Fruit fly (Drosophila melanogaster) whole organism, embryonic: ENCODE measurements around the gene Plzf.

Source experiments
- Adf1 ChIP-seq: fragments of 200-800 bp; sonication (Bioruptor generic); IDR thresholded peaks from 2 replicates; pipeline ENCODE4 v1.3.6; 2022; ENCODE audit warnings: missing biosample characterization, missing genetic modification characterization
- C15 ChIP-seq: fragments of 200-800 bp; sonication (Bioruptor generic); IDR thresholded peaks from 3 replicates; pipeline ENCODE4 v1.3.6; 2022; ENCODE audit warnings: missing biosample characterization, missing genetic modification characterization
- CG10321 ChIP-seq: fragments of 200-800 bp; sonication (Bioruptor generic); IDR thresholded peaks from 2 replicates; pipeline ENCODE4 v1.3.6; 2022; ENCODE audit warnings: missing biosample characterization, missing genetic modification characterization
- CG11085 ChIP-seq: fragments of 200-800 bp; sonication (Bioruptor generic); IDR thresholded peaks from 2 replicates; pipeline ENCODE4 v1.3.6; 2022; ENCODE audit warnings: missing biosample characterization, missing genetic modification characterization
- CG12071 ChIP-seq: fragments of 200-800 bp; sonication (Bioruptor generic); optimal IDR thresholded peaks from 3 replicates; lab custom pipeline; 2018; ENCODE audit warnings: missing biosample characterization, mild to moderate bottlenecking, missing genetic modification characterization
- CG12299 ChIP-seq: fragments of 200-800 bp; sonication (Bioruptor generic); optimal IDR thresholded peaks from 2 replicates; lab custom pipeline; 2018; ENCODE audit warnings: missing biosample characterization, mild to moderate bottlenecking, missing genetic modification characterization
- CG1647 ChIP-seq: fragments of 200-800 bp; sonication (Bioruptor generic); optimal IDR thresholded peaks from 3 replicates; lab custom pipeline; 2016; ENCODE audit warnings: missing biosample characterization, missing genetic modification characterization
- CG18262 ChIP-seq: fragments of 200-800 bp; optimal IDR thresholded peaks from 3 replicates; lab custom pipeline; 2019; ENCODE audit warnings: missing biosample characterization, mild to moderate bottlenecking, missing genetic modification characterization, moderate library complexity
- CG2116 ChIP-seq: fragments of 200-800 bp; sonication (Bioruptor generic); optimal IDR thresholded peaks from 3 replicates; lab custom pipeline; 2018; ENCODE audit warnings: missing biosample characterization, mild to moderate bottlenecking, missing genetic modification characterization
- CG2875 ChIP-seq: fragments of 200-800 bp; sonication (Bioruptor generic); optimal IDR thresholded peaks from 2 replicates; lab custom pipeline; 2017; ENCODE audit warnings: missing biosample characterization, mild to moderate bottlenecking, missing genetic modification characterization, missing genetic modification reagents
- CG3838 ChIP-seq: fragments of 200-800 bp; sonication (Bioruptor generic); optimal IDR thresholded peaks from 3 replicates; lab custom pipeline; 2016; ENCODE audit warnings: missing biosample characterization, missing genetic modification characterization
- CG3995 ChIP-seq: fragments of 200-800 bp; sonication (Bioruptor generic); optimal IDR thresholded peaks from 3 replicates; lab custom pipeline; 2016; ENCODE audit warnings: missing biosample characterization, missing genetic modification characterization
- CG7928 ChIP-seq: fragments of 200-800 bp; sonication (Bioruptor generic); optimal IDR thresholded peaks from 2 replicates; lab custom pipeline; 2017; ENCODE audit warnings: missing biosample characterization, mild to moderate bottlenecking, missing genetic modification characterization
- CG8388 ChIP-seq: fragments of 200-800 bp; sonication (Bioruptor generic); optimal IDR thresholded peaks from 2 replicates; lab custom pipeline; 2019; ENCODE audit warnings: missing biosample characterization, mild to moderate bottlenecking, missing genetic modification characterization, moderate library complexity
- CG9817 ChIP-seq: fragments of 200-800 bp; sonication (Bioruptor generic); optimal IDR thresholded peaks from 2 replicates; lab custom pipeline; 2018; ENCODE audit warnings: missing biosample characterization, mild to moderate bottlenecking, missing genetic modification characterization, moderate library complexity
- E2f2 ChIP-seq: fragments of 200-800 bp; sonication (Bioruptor generic); IDR thresholded peaks from 2 replicates; pipeline ENCODE4 v1.3.6; 2022; ENCODE audit warnings: missing biosample characterization, missing genetic modification characterization
- Gsc ChIP-seq: fragments of 200-800 bp; sonication (Bioruptor generic); IDR thresholded peaks from 2 replicates; pipeline ENCODE4 v1.3.6; 2022; ENCODE audit warnings: missing biosample characterization, missing genetic modification characterization
- HLH3B ChIP-seq: fragments of 200-800 bp; sonication (Bioruptor generic); IDR thresholded peaks from 2 replicates; pipeline ENCODE4 v1.3.6; 2022; ENCODE audit warnings: missing biosample characterization, missing genetic modification characterization
- Nf-YB ChIP-seq: fragments of 200-800 bp; sonication (Bioruptor generic); optimal IDR thresholded peaks from 3 replicates; lab custom pipeline; 2019; ENCODE audit warnings: missing biosample characterization, mild to moderate bottlenecking, missing genetic modification characterization, moderate library complexity
- NfI ChIP-seq: fragments of 200-800 bp; sonication (Bioruptor generic); optimal IDR thresholded peaks from 3 replicates; lab custom pipeline; 2018; ENCODE audit warnings: missing biosample characterization, mild to moderate bottlenecking, missing genetic modification characterization, moderate library complexity
- Pdp1 ChIP-seq, 2 experiments: fragments of 200-800 bp; sonication (Bioruptor generic); optimal IDR thresholded peaks; 3 replicates each; lab custom pipeline; 2016; ENCODE audit warnings: missing biosample characterization in 2 of 2, missing genetic modification characterization in 2 of 2, mild to moderate bottlenecking in 1 of 2, moderate library complexity in 1 of 2
- Rx ChIP-seq: fragments of 200-800 bp; sonication (Bioruptor generic); IDR thresholded peaks from 2 replicates; pipeline ENCODE4 v1.3.6; 2022; ENCODE audit warnings: missing biosample characterization, missing genetic modification characterization
- Side ChIP-seq: fragments of 200-800 bp; sonication (Bioruptor generic); optimal IDR thresholded peaks from 2 replicates; lab custom pipeline; 2016; ENCODE audit warnings: missing biosample characterization, missing genetic modification characterization
- Sox102F ChIP-seq: fragments of 200-800 bp; sonication (Bioruptor generic); optimal IDR thresholded peaks from 2 replicates; lab custom pipeline; 2018; ENCODE audit warnings: missing biosample characterization, mild to moderate bottlenecking, missing genetic modification characterization, moderate library complexity
- Ssrp ChIP-seq: fragments of 200-800 bp; sonication (Bioruptor generic); optimal IDR thresholded peaks from 2 replicates; lab custom pipeline; 2018; ENCODE audit warnings: missing biosample characterization, mild to moderate bottlenecking, missing genetic modification characterization, moderate library complexity
- ab ChIP-seq: fragments of 200-800 bp; sonication (Bioruptor generic); optimal IDR thresholded peaks from 2 replicates; lab custom pipeline; 2016; ENCODE audit warnings: missing biosample characterization, missing genetic modification characterization
- abd-A ChIP-seq: fragments of 200-800 bp; sonication (Bioruptor generic); optimal IDR thresholded peaks from 3 replicates; lab custom pipeline; 2019; ENCODE audit warnings: missing biosample characterization, mild to moderate bottlenecking, missing genetic modification characterization, moderate library complexity
- ci ChIP-seq: fragments of 200-800 bp; sonication (Bioruptor generic); IDR thresholded peaks from 3 replicates; pipeline ENCODE4 v1.3.6; 2022; ENCODE audit warnings: missing biosample characterization, missing genetic modification characterization
- eve ChIP-seq, 2 experiments: fragments of >200 bp; optimal IDR thresholded peaks; 2 replicates each; lab custom pipeline; 2017; ENCODE audit warnings: missing biosample characterization in 2 of 2, missing genetic modification characterization in 2 of 2
- fd102C ChIP-seq: fragments of 200-800 bp; sonication (Bioruptor generic); optimal IDR thresholded peaks from 2 replicates; lab custom pipeline; 2018; ENCODE audit warnings: missing biosample characterization, mild to moderate bottlenecking, missing genetic modification characterization, moderate library complexity
- grau ChIP-seq: fragments of 200-800 bp; optimal IDR thresholded peaks from 3 replicates; lab custom pipeline; 2019; ENCODE audit warnings: missing biosample characterization, mild to moderate bottlenecking, missing genetic modification characterization, moderate library complexity
- grn ChIP-seq: fragments of 200-800 bp; sonication (Bioruptor generic); optimal IDR thresholded peaks from 3 replicates; lab custom pipeline; 2017; ENCODE audit warnings: missing biosample characterization, missing genetic modification characterization
- hb ChIP-seq: fragments of 200-800 bp; sonication (Bioruptor generic); IDR thresholded peaks from 3 replicates; pipeline ENCODE4 v1.3.6; 2022; ENCODE audit warnings: missing biosample characterization, missing genetic modification characterization; ENCODE audit not compliant: partially characterized antibody
- inv ChIP-seq: fragments of 200-800 bp; sonication (Bioruptor generic); IDR thresholded peaks from 2 replicates; pipeline ENCODE4 v1.3.6; 2022; ENCODE audit warnings: missing biosample characterization, missing genetic modification characterization; ENCODE audit not compliant: partially characterized antibody
- jumu ChIP-seq: fragments of 200-800 bp; sonication (Bioruptor generic); optimal IDR thresholded peaks from 3 replicates; lab custom pipeline; 2016; ENCODE audit warnings: missing biosample characterization, missing genetic modification characterization
- kay ChIP-seq: fragments of 200-800 bp; sonication (Bioruptor generic); optimal IDR thresholded peaks from 2 replicates; lab custom pipeline; 2016; ENCODE audit warnings: missing biosample characterization, missing genetic modification characterization
- org-1 ChIP-seq: fragments of 200-800 bp; sonication (Bioruptor generic); optimal IDR thresholded peaks from 2 replicates; lab custom pipeline; 2017; ENCODE audit warnings: missing biosample characterization, missing genetic modification characterization
- ranshi ChIP-seq: fragments of 200-800 bp; sonication (Bioruptor generic); IDR thresholded peaks from 2 replicates; pipeline ENCODE4 v1.3.6; 2022; ENCODE audit warnings: missing biosample characterization, missing genetic modification characterization
- row ChIP-seq: fragments of 200-800 bp; sonication (Bioruptor generic); IDR thresholded peaks from 3 replicates; pipeline ENCODE4 v1.3.6; 2022; ENCODE audit warnings: missing biosample characterization, missing genetic modification characterization
- run ChIP-seq: fragments of 200-800 bp; sonication (Bioruptor generic); optimal IDR thresholded peaks from 3 replicates; lab custom pipeline; 2018; ENCODE audit warnings: missing biosample characterization, mild to moderate bottlenecking, missing genetic modification characterization
- sqz ChIP-seq: fragments of 200-800 bp; sonication (Bioruptor generic); optimal IDR thresholded peaks from 3 replicates; lab custom pipeline; 2018; ENCODE audit warnings: missing biosample characterization, mild to moderate bottlenecking, missing genetic modification characterization
- stc ChIP-seq: fragments of 200-800 bp; sonication (Bioruptor generic); IDR thresholded peaks from 2 replicates; pipeline ENCODE4 v1.3.6; 2022; ENCODE audit warnings: missing biosample characterization, missing genetic modification characterization
- tgo ChIP-seq: fragments of 200-800 bp; sonication (Bioruptor generic); IDR thresholded peaks from 3 replicates; pipeline ENCODE4 v1.3.6; 2022; ENCODE audit warnings: missing biosample characterization, missing genetic modification characterization
- tin ChIP-seq: fragments of 200-800 bp; sonication (Bioruptor generic); optimal IDR thresholded peaks from 3 replicates; lab custom pipeline; 2016; ENCODE audit warnings: missing biosample characterization, missing genetic modification characterization
- trh ChIP-seq: fragments of 200-800 bp; sonication (Bioruptor generic); optimal IDR thresholded peaks from 2 replicates; lab custom pipeline; 2016; ENCODE audit warnings: missing biosample characterization, missing genetic modification characterization
- tx ChIP-seq: fragments of 200-800 bp; sonication (Bioruptor generic); optimal IDR thresholded peaks from 2 replicates; lab custom pipeline; 2016; ENCODE audit warnings: missing biosample characterization, missing genetic modification characterization
- unpg ChIP-seq: fragments of 200-800 bp; sonication (Bioruptor generic); optimal IDR thresholded peaks from 3 replicates; lab custom pipeline; 2018; ENCODE audit warnings: missing biosample characterization, mild to moderate bottlenecking, missing genetic modification characterization, moderate library complexity
- vfl ChIP-seq: fragments of 200-800 bp; sonication (Bioruptor generic); optimal IDR thresholded peaks from 2 replicates; lab custom pipeline; 2016; ENCODE audit warnings: missing biosample characterization, missing genetic modification characterization
- zf30C ChIP-seq: fragments of 200-800 bp; sonication (Bioruptor generic); optimal IDR thresholded peaks from 3 replicates; lab custom pipeline; 2018; ENCODE audit warnings: missing biosample characterization, mild to moderate bottlenecking, missing genetic modification characterization

Plzf gene

DNA sequence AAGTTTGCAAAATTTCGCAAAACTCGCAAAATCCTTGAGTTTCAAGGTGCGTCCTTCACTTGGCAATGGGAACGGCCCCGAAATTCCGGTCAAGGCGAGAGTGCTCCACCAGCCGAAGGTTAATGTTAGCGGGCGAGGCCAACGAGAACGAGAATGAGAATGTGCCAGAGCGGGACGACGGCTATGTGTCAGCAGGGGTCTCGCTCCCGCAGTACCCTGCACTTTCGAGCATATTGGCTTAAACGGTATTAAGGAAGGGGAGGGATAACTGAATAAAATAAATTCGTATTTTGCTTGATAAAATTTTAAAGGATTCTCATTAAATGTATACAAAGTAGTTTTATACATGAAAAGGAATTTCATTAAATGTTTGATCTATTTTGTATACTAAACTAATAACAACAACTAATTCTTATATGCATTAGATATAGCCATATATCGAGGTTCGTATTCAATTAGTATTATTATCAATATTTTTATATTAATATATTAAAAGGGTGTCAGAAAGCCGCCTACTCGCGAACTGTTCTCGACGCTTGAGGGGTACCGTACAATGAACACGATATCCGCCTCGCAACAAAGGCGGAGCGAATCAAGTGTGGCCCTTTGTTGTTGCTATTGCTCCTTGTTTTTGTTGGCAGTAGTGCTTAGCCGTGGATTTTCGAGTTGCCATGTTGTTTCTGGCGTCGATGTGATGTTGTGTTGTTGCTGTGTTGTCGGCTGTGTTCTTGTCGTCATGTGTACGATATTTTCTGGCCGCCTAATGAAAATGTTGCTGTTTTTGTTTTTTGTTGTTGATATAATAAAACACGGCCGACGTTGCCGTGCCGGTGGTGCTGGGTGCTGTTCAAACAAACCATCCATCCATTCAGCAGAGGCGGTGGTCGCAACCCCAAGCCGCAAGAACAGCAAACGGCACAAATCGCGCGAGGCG lies 42.1 kb downstream of the Plzf start (continued):
- peak; percentile 89 for TF ChIP-seq CG12299 (tag; lab: Kevin White, UChicago)
- no peak for TF ChIP-seq row (GFP tag; lab: Robert Waterston, UW)
- TF ChIP-seq CG10321 (GFP tag; lab: Robert Waterston, UW): no peak
- TF ChIP-seq ab: peak; percentile 66
- TF ChIP-seq fd102C (GFP tag; lab: Kevin White, UChicago): peak; percentile 52
- TF ChIP-seq CG7928: peak; percentile 73
- peak; percentile 88 for TF ChIP-seq run (tag; lab: Kevin White, UChicago)
- TF ChIP-seq CG11085 (GFP tag; lab: Robert Waterston, UW): no peak
- peak; percentile 93 for TF ChIP-seq unpg (GFP tag; lab: Kevin White, UChicago)
- no peak for TF ChIP-seq tgo (GFP tag; lab: Robert Waterston, UW)
- TF ChIP-seq org-1 (GFP tag; lab: Kevin White, UChicago): peak; percentile 93
- peak in 1 of 2 experiments; percentile 83 for TF ChIP-seq Pdp1 (GFP tag; optimal IDR thresholded peaks at IDR 0.05; lab: Kevin White, UChicago)
- peak; percentile 34 for TF ChIP-seq Side (GFP tag; lab: Kevin White, UChicago)
- TF ChIP-seq abd-A: no peak
- peak; percentile 51 for TF ChIP-seq jumu (GFP tag; lab: Kevin White, UChicago)
- peak; percentile 91 for TF ChIP-seq CG9817 (tag; lab: Kevin White, UChicago)
- TF ChIP-seq grau (tag; lab: Kevin White, UChicago): peak; percentile 97
- no peak for TF ChIP-seq C15 (GFP tag; lab: Robert Waterston, UW)
- TF ChIP-seq inv: no peak
- no peak for TF ChIP-seq Rx
- TF ChIP-seq CG8388 (GFP tag; lab: Kevin White, UChicago): peak; percentile 94
- TF ChIP-seq sqz (GFP tag; lab: Kevin White, UChicago): peak; percentile 81
- TF ChIP-seq eve (GFP tag; optimal IDR thresholded peaks at IDR 0.05; lab: Kevin White, UChicago): no peak
- no peak for TF ChIP-seq ci (GFP tag; lab: Robert Waterston, UW)
- peak; percentile 60 for TF ChIP-seq vfl (GFP tag; lab: Kevin White, UChicago)
- peak; percentile 87 for TF ChIP-seq tin
- TF ChIP-seq CG1647 (GFP tag; lab: Kevin White, UChicago): peak; percentile 28
- TF ChIP-seq Sox102F (GFP tag; lab: Kevin White, UChicago): peak; percentile 93
- TF ChIP-seq kay (GFP tag; lab: Kevin White, UChicago): peak; percentile 90
- no peak for TF ChIP-seq grn
- TF ChIP-seq CG2875 (GFP tag; lab: Kevin White, UChicago): peak; percentile 88
- no peak for TF ChIP-seq E2f2 (GFP tag; lab: Robert Waterston, UW)
- TF ChIP-seq HLH3B (GFP tag; lab: Robert Waterston, UW): no peak
- TF ChIP-seq CG3995: peak; percentile 45
- TF ChIP-seq Nf-YB: peak; percentile 88
- TF ChIP-seq Gsc (GFP tag; lab: Robert Waterston, UW): no peak
- no peak for TF ChIP-seq CG12071
- TF ChIP-seq CG18262 (tag; lab: Kevin White, UChicago): peak; percentile 99
- peak; percentile 72 for TF ChIP-seq CG2116 (GFP tag; lab: Kevin White, UChicago)
- TF ChIP-seq CG3838 (GFP tag; lab: Kevin White, UChicago): peak; percentile 99
- no peak for TF ChIP-seq Adf1
- peak; percentile 55 for TF ChIP-seq tx (GFP tag; lab: Kevin White, UChicago)
- TF ChIP-seq NfI: peak; percentile 91
- no peak for TF ChIP-seq ranshi (GFP tag; lab: Robert Waterston, UW)
- peak; percentile 88 for TF ChIP-seq trh (GFP tag; lab: Kevin White, UChicago)
- TF ChIP-seq zf30C (GFP tag; lab: Kevin White, UChicago): no peak
- TF ChIP-seq stc: no peak
- TF ChIP-seq hb (GFP tag; lab: Robert Waterston, UW): no peak
- peak; percentile 96 for TF ChIP-seq Ssrp (tag; lab: Kevin White, UChicago)
